Worm (Caenorhabditis elegans): ENCODE results near the gene C16A3.5.

C16A3.5 gene

DNA sequence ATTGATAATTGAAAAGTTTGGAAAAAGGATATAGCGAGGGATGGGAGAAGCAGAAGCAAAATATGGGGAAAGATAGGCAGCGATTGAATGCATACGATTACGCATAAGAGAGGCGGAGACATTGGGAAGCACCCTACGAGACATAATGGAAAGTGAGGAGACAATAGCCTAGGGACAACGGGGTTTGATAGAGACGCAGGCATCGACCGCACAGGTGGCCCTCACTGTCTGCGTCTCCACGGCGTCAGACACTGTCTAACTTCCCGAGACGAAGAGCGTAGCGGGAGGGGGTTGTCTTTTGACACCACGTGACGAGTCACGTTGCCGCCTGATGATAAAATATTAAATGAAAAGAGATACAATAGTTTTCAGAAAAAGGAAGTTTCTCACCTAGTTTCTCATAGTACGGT is 40.4 kb downstream of the C16A3.5 start:
- TF ChIP-seq ceh-48 (tag; optimal IDR thresholded peaks at IDR 0.05): no peak
- TF ChIP-seq ceh-34 (tag; optimal IDR thresholded peaks at IDR 0.05): peak; percentile 27
- peak; percentile 57 for TF ChIP-seq tbx-2 (tag; optimal IDR thresholded peaks at IDR 0.05)
- TF ChIP-seq rnt-1 (tag; optimal IDR thresholded peaks at IDR 0.05): peak; percentile 53
- TF ChIP-seq unc-55 (GFP tag; optimal IDR thresholded peaks at IDR 0.05): peak; percentile 88
- TF ChIP-seq K02D7.2 (tag; optimal IDR thresholded peaks at IDR 0.05): no peak
- peak; percentile 96 for TF ChIP-seq hlh-30 (tag; optimal IDR thresholded peaks at IDR 0.05; ENCODE audit: insufficient read depth)
- TF ChIP-seq ceh-22 (tag; optimal IDR thresholded peaks at IDR 0.05): no peak
- peak; percentile 17 for TF ChIP-seq ref-2 (tag; optimal IDR thresholded peaks at IDR 0.05)
- TF ChIP-seq elt-2 (tag; optimal IDR thresholded peaks at IDR 0.05): peak; percentile 39
- peak; percentile 62 for TF ChIP-seq nfya-1 (tag; optimal IDR thresholded peaks at IDR 0.05)
- TF ChIP-seq C08G9.2 (tag; optimal IDR thresholded peaks at IDR 0.05): no peak
- TF ChIP-seq ceh-14 (tag; optimal IDR thresholded peaks at IDR 0.05): peak; percentile 9
- TF ChIP-seq ceh-18 (tag; optimal IDR thresholded peaks at IDR 0.05): peak; percentile 46
- TF ChIP-seq pros-1 (tag; optimal IDR thresholded peaks at IDR 0.05): peak; percentile 54
- TF ChIP-seq ets-4 (tag; optimal IDR thresholded peaks at IDR 0.05): peak; percentile 47
- TF ChIP-seq K09A11.1 (tag; optimal IDR thresholded peaks at IDR 0.05; ENCODE audit: insufficient read depth): no peak
- no peak for TF ChIP-seq mec-3 (tag; optimal IDR thresholded peaks at IDR 0.05; ENCODE audit: borderline replicate concordance)
- no peak for TF ChIP-seq tbx-7 (tag; optimal IDR thresholded peaks at IDR 0.05)
- TF ChIP-seq ceh-45 (GFP tag; IDR thresholded peaks at IDR 0.05): no peak
- peak; percentile 65 for TF ChIP-seq ceh-31 (tag; optimal IDR thresholded peaks at IDR 0.05)

DNA sequence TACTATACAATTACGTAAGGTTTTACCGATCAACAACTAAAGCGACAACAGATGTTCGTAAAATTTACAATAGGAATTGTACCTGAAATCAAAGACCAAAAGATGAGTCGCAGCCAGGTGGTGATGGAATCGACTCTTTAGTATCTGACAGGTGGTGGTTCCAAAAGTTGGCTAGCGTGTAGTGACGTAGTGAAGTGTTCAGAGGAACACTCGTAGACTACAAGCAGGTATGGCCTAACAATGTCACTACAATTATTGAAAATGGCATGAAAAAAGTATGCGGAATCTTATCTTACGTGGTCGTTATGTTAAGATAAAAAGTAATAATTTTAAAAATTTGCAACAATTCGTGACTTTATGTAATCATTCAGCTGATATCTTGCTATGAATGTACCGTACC is 40.9 kb downstream of the C16A3.5 start:
- TF ChIP-seq ceh-34 (tag; optimal IDR thresholded peaks at IDR 0.05): no peak
- TF ChIP-seq ceh-9 (tag; optimal IDR thresholded peaks at IDR 0.05): no peak
- no peak for TF ChIP-seq pax-1 (tag; optimal IDR thresholded peaks at IDR 0.05)
- no peak for TF ChIP-seq fkh-10 (GFP tag; optimal IDR thresholded peaks at IDR 0.05)

DNA sequence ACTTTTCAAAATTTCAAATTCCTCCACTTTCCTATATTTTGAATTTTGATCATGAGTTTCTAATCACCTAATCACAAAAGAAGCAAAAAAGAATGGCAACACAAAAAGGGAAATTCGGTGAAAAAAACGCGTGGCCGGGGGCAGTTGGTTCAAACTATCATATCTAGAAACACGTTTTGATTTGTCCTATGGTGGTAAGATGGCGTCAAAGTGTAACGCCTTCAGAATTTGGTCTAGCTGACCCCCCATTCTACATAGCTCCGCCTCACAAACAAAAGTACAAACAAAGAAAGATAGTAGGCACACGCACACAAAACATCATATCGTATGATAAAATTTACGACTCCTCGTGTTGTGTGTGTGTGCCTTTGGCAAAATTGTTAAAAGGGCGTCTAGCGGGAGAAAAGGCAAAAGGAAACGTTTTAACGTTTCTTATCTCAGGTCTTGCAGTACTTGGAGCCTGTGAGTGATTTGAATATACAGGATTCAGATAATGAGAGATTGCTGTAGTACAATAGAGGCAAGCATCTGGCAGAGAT is 41.5 kb downstream of the C16A3.5 start:
- TF ChIP-seq tbx-7 (tag; optimal IDR thresholded peaks at IDR 0.05) (no peak), elt-2 (tag; optimal IDR thresholded peaks at IDR 0.05) (peak; percentile 49)

DNA sequence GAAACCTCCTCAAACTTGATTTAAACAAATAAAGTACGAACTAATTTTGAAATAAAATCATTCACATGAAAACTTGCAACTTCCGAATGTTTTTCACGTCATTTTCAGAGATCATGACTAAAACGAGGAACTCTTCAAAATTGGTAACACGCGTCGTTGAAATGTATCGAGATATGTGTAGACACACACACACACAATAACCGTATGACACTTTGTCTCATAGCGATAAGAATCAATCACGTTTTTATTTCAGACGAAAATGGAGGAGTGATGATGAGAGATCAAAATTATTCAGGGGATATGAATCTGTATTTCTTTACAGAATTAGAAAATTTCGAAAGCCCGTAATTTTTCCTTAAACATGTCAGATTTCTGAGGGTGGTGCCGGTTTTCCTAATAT is 42.1 kb downstream of the C16A3.5 start:
- no peak for TF ChIP-seq pag-3 (tag; optimal IDR thresholded peaks at IDR 0.05; ENCODE audit: borderline replicate concordance)
- TF ChIP-seq hlh-15 (tag; optimal IDR thresholded peaks at IDR 0.05): no peak
- no peak for TF ChIP-seq ahr-1 (tag; optimal IDR thresholded peaks at IDR 0.05)
- no peak for TF ChIP-seq fkh-6 (tag; optimal IDR thresholded peaks at IDR 0.05)
- no peak for TF ChIP-seq hlh-8 (tag; optimal IDR thresholded peaks at IDR 0.05)
- TF ChIP-seq unc-55 (GFP tag; optimal IDR thresholded peaks at IDR 0.05): no peak
- no peak for TF ChIP-seq mec-3 (tag; optimal IDR thresholded peaks at IDR 0.05; ENCODE audit: borderline replicate concordance)
- no peak for TF ChIP-seq nfya-1 (tag; optimal IDR thresholded peaks at IDR 0.05)
- TF ChIP-seq C38D4.7 (GFP tag; optimal IDR thresholded peaks at IDR 0.05): no peak
- no peak for TF ChIP-seq K02D7.2 (tag; optimal IDR thresholded peaks at IDR 0.05)
- no peak for TF ChIP-seq dmd-4 (tag; optimal IDR thresholded peaks at IDR 0.05; ENCODE audit: borderline replicate concordance)
- no peak for TF ChIP-seq zip-5 (tag; optimal IDR thresholded peaks at IDR 0.05)
- no peak for TF ChIP-seq gmeb-2 (tag; optimal IDR thresholded peaks at IDR 0.05)
- TF ChIP-seq odd-2 (tag; optimal IDR thresholded peaks at IDR 0.05): no peak
- TF ChIP-seq hlh-6 (tag; optimal IDR thresholded peaks at IDR 0.05): no peak
- no peak for TF ChIP-seq ceh-2 (tag; optimal IDR thresholded peaks at IDR 0.05)
- no peak for TF ChIP-seq C08G9.2 (tag; optimal IDR thresholded peaks at IDR 0.05)
- no peak for TF ChIP-seq sdc-2 (tag; optimal IDR thresholded peaks at IDR 0.05)
- TF ChIP-seq ceh-48 (tag; optimal IDR thresholded peaks at IDR 0.05): no peak

Data from whole organism, late embryonic.